Worm (Caenorhabditis elegans) whole organism, L2 larva: Measurements from ENCODE around the gene E02C12.11.

ENCODE experiments used
- C34F6.9 ChIP-seq: fragments of 150-350 bp; optimal IDR thresholded peaks from 2 replicates; lab custom pipeline; 2014; ENCODE audit warnings: missing biosample characterization, missing genetic modification characterization
- R02D3.7 ChIP-seq: fragments of 150-350 bp; optimal IDR thresholded peaks from 2 replicates; lab custom pipeline; 2014; ENCODE audit warnings: missing biosample characterization, missing genetic modification characterization
- Y55F3AM.14 ChIP-seq: fragments of 200-800 bp; sonication (Bioruptor generic); optimal IDR thresholded peaks from 2 replicates; lab custom pipeline; 2018; ENCODE audit warnings: mild to moderate bottlenecking, missing genetic modification characterization, missing compliant biosample characterization
- aly-2 ChIP-seq: fragments of 150-350 bp; optimal IDR thresholded peaks from 2 replicates; lab custom pipeline; 2014; ENCODE audit warnings: missing biosample characterization, missing genetic modification characterization
- ama-1 ChIP-seq: fragments of 150-350 bp; optimal IDR thresholded peaks from 2 replicates; lab custom pipeline; 2018; ENCODE audit warnings: inconsistent platforms
- ceh-16 ChIP-seq: fragments of 150-350 bp; optimal IDR thresholded peaks from 2 replicates; lab custom pipeline; 2014; ENCODE audit warnings: missing biosample characterization, missing genetic modification characterization
- ceh-82 ChIP-seq: fragments of 150-350 bp; optimal IDR thresholded peaks from 2 replicates; lab custom pipeline; 2014; ENCODE audit warnings: missing biosample characterization, missing genetic modification characterization
- crh-2 ChIP-seq: sonication (generic microtip); optimal IDR thresholded peaks from 2 replicates; lab custom pipeline; 2017; ENCODE audit warnings: missing biosample characterization, missing genetic modification characterization
- dmd-4 ChIP-seq: sonication (generic microtip); optimal IDR thresholded peaks from 2 replicates; lab custom pipeline; 2017; ENCODE audit warnings: missing biosample characterization, missing genetic modification characterization
- egl-27 ChIP-seq: sonication (generic microtip); optimal IDR thresholded peaks from 3 replicates; lab custom pipeline; 2017; ENCODE audit warnings: missing biosample characterization, missing genetic modification reagents, missing genetic modification characterization
- elt-3 ChIP-seq: sonication (generic microtip); optimal IDR thresholded peaks from 2 replicates; lab custom pipeline; 2017; ENCODE audit warnings: missing biosample characterization, missing genetic modification characterization
- fos-1 ChIP-seq: fragments of 150-350 bp; optimal IDR thresholded peaks from 2 replicates; lab custom pipeline; 2014; ENCODE audit warnings: missing biosample characterization, missing genetic modification characterization
- gmeb-1 ChIP-seq: fragments of 150-350 bp; optimal IDR thresholded peaks from 2 replicates; lab custom pipeline; 2014; ENCODE audit warnings: missing biosample characterization, missing genetic modification characterization
- lin-11 ChIP-seq: fragments of 150-350 bp; sonication (generic microtip); optimal IDR thresholded peaks from 2 replicates; lab custom pipeline; 2014; ENCODE audit warnings: missing biosample characterization, missing genetic modification characterization, inconsistent platforms, mixed read lengths
- lsy-2 ChIP-seq, 2 experiments: fragments of 150-350 bp in 1 of 2; sonication (generic microtip) in 1 of 2; optimal IDR thresholded peaks; 2 replicates each; lab custom pipeline; 2014 to 2017; ENCODE audit warnings: missing biosample characterization in 2 of 2, missing genetic modification characterization in 2 of 2
- mab-5 ChIP-seq: fragments of 150-350 bp; optimal IDR thresholded peaks from 2 replicates; lab custom pipeline; 2014; ENCODE audit warnings: missing biosample characterization, missing genetic modification characterization
- mbf-1 ChIP-seq: sonication (generic microtip); optimal IDR thresholded peaks from 2 replicates; lab custom pipeline; 2017; ENCODE audit warnings: missing biosample characterization, missing genetic modification characterization
- nhr-10 ChIP-seq: sonication (generic microtip); optimal IDR thresholded peaks from 2 replicates; lab custom pipeline; 2017; ENCODE audit warnings: missing biosample characterization, missing genetic modification characterization
- nhr-11 ChIP-seq: fragments of 150-350 bp; optimal IDR thresholded peaks from 2 replicates; lab custom pipeline; 2014; ENCODE audit warnings: missing biosample characterization, missing genetic modification characterization
- nhr-12 ChIP-seq: fragments of 150-350 bp; optimal IDR thresholded peaks from 2 replicates; lab custom pipeline; 2014; ENCODE audit warnings: missing biosample characterization, missing genetic modification characterization
- nhr-129 ChIP-seq: fragments of 150-350 bp; optimal IDR thresholded peaks from 2 replicates; lab custom pipeline; 2014; ENCODE audit warnings: missing biosample characterization, missing genetic modification characterization
- nhr-21 ChIP-seq: fragments of 150-350 bp; optimal IDR thresholded peaks from 2 replicates; lab custom pipeline; 2014; ENCODE audit warnings: missing biosample characterization, missing genetic modification characterization
- nhr-23 ChIP-seq: fragments of 150-350 bp; optimal IDR thresholded peaks from 2 replicates; lab custom pipeline; 2014; ENCODE audit warnings: missing biosample characterization, missing genetic modification reagents, missing genetic modification characterization
- nhr-25 ChIP-seq: fragments of 150-350 bp; sonication (generic microtip); optimal IDR thresholded peaks from 3 replicates; lab custom pipeline; 2014; ENCODE audit warnings: missing biosample characterization, missing genetic modification characterization
- nhr-6 ChIP-seq: fragments of 150-350 bp; optimal IDR thresholded peaks from 2 replicates; lab custom pipeline; 2014; ENCODE audit warnings: missing biosample characterization, missing genetic modification characterization
- nhr-77 ChIP-seq: fragments of 150-350 bp; optimal IDR thresholded peaks from 2 replicates; lab custom pipeline; 2014; ENCODE audit warnings: missing biosample characterization, missing genetic modification characterization
- sma-3 ChIP-seq: sonication (generic microtip); optimal IDR thresholded peaks from 2 replicates; lab custom pipeline; 2016; ENCODE audit warnings: missing genetic modification reagents, missing genetic modification characterization, missing compliant biosample characterization
- sma-9 ChIP-seq, 2 experiments: fragments of 150-350 bp in 1 of 2; sonication (generic microtip) in 1 of 2; optimal IDR thresholded peaks; 2 replicates each; lab custom pipeline; 2014 to 2016; ENCODE audit warnings: missing genetic modification characterization in 2 of 2, mild to moderate bottlenecking in 1 of 2, missing biosample characterization in 1 of 2, missing compliant biosample characterization in 1 of 2, missing genetic modification reagents in 1 of 2, moderate library complexity in 1 of 2
- snpc-4 ChIP-seq: fragments of 150-350 bp; optimal IDR thresholded peaks from 2 replicates; lab custom pipeline; 2014; ENCODE audit warnings: missing biosample characterization, missing genetic modification characterization
- unc-55 ChIP-seq: fragments of 150-350 bp; sonication (generic microtip); optimal IDR thresholded peaks from 3 replicates; lab custom pipeline; 2014; ENCODE audit warnings: missing biosample characterization, missing genetic modification reagents, missing genetic modification characterization
- zag-1 ChIP-seq: fragments of 150-350 bp; optimal IDR thresholded peaks from 2 replicates; lab custom pipeline; 2014; ENCODE audit warnings: missing biosample characterization, missing genetic modification characterization
- ztf-1 ChIP-seq: fragments of 200-800 bp; sonication (Bioruptor generic); conservative IDR thresholded peaks from 2 replicates; pipeline ENCODE4 v1.3.6; 2022; ENCODE audit warnings: missing genetic modification characterization, missing compliant biosample characterization
- ztf-11 ChIP-seq: sonication (generic microtip); optimal IDR thresholded peaks from 2 replicates; lab custom pipeline; 2017; ENCODE audit warnings: missing biosample characterization, missing genetic modification characterization
- ztf-4 ChIP-seq: fragments of 150-350 bp; optimal IDR thresholded peaks from 2 replicates; lab custom pipeline; 2014; ENCODE audit warnings: missing biosample characterization, missing genetic modification characterization

Gene E02C12.11

DNA sequence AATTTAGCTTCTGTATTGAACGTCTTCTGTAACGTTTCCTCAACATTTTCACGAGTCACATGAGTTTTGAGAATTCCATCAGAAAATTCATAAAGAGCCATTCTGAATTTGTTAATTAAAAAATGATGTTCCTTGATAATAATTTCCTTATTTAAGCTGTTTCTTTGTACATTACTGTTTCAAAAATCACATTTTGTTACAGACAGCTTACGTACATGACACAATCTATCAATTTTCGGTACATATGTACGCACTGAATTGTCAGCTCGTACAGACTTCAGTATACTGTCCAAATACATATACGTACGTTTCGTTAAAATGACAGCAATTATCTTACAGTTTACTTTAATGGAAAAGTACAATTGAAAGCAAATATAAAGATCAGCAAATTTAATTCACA is 3.3 kb downstream of the E02C12.11 start, which contains the start of gene E02C12.19:
E02C12.19 (minus strand) TSS at position 101 of the 400 bp plus-strand sequence.
- no peak for TF ChIP-seq unc-55 (GFP tag; lab: Kevin White, UChicago)
- TF ChIP-seq nhr-129 (tag; lab: Kevin White, UChicago), result no peak
- no peak for TF ChIP-seq ztf-4 (tag; lab: Kevin White, UChicago)
- TF ChIP-seq nhr-77 (tag; lab: Kevin White, UChicago), result no peak
- no peak for TF ChIP-seq Y55F3AM.14
- no peak for TF ChIP-seq mbf-1 (tag; lab: Kevin White, UChicago)
- no peak for TF ChIP-seq aly-2
- TF ChIP-seq lin-11 (tag; lab: Kevin White, UChicago), result no peak
- no peak for TF ChIP-seq ceh-16 (tag; lab: Kevin White, UChicago)

DNA sequence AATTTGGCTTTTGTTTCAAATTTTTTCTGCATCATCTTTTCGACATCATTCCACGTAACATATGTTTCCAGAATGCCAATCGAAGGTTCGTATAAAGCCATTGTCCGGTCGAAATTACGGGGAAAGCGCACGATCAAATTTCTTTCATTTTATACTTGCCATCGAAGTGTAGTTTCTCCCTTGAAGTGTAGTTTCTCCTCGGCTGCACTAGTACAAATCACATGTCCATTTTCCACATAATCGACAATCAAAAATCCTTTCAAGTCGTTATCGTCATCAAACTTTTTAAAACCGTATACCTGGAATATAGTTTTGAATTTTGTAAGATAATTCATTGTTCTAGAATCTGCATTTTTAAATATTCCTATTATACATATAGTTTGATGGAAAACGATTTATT is 4.3 kb downstream of the E02C12.11 start, which contains the start of gene E02C12.9:
E02C12.9 (minus strand) TSS at position 101 of the 400 bp plus-strand sequence.
- no peak for TF ChIP-seq ztf-11
- no peak for TF ChIP-seq nhr-77 (tag; lab: Kevin White, UChicago)
- no peak for TF ChIP-seq ztf-4 (tag; lab: Kevin White, UChicago)
- TF ChIP-seq nhr-12 (tag; lab: Kevin White, UChicago), result no peak
- no peak for TF ChIP-seq R02D3.7
- no peak for TF ChIP-seq ztf-1
- TF ChIP-seq nhr-21 (tag; lab: Kevin White, UChicago), result no peak
- TF ChIP-seq nhr-6, result no peak
- TF ChIP-seq lsy-2 (tag; optimal IDR thresholded peaks at IDR 0.05; lab: Kevin White, UChicago), result no peak
- TF ChIP-seq dmd-4 (tag; lab: Kevin White, UChicago), result no peak

DNA sequence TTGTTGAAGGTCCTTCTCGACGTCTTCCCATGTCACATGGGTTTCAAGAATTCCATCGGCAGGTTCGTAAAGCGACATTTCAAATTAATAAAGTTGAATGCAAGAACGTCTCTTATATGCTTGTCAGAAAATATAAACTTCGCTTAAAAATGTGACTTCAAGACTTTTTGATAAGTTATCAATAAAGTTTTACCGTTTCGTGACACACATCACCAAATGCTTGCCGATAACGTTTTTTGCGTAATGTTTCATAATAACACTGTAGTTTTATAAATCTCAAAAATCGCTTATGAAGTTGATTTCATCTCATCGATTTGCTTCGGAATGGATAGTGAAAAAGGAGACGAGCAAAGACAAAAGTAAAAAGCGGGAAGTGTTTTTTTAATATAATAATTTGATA is 6.2 kb downstream of the E02C12.11 start, which contains the start of gene E02C12.8:
E02C12.8 (minus strand) TSS at position 141 of the 400 bp plus-strand sequence.
- TF ChIP-seq nhr-129 (tag; lab: Kevin White, UChicago), result peak; percentile 24
- TF ChIP-seq crh-2, result peak; percentile 24
- no peak for TF ChIP-seq nhr-10 (tag; lab: Kevin White, UChicago)
- peak; percentile 93 for TF ChIP-seq fos-1 (tag; lab: Kevin White, UChicago)
- TF ChIP-seq nhr-11 (tag; lab: Kevin White, UChicago), result no peak
- TF ChIP-seq Y55F3AM.14, result no peak
- TF ChIP-seq sma-9 (GFP tag; optimal IDR thresholded peaks at IDR 0.05; lab: Kevin White, UChicago), result peak; percentile 16
- no peak for TF ChIP-seq sma-9 (tag; optimal IDR thresholded peaks at IDR 0.05; lab: Kevin White, UChicago)
- TF ChIP-seq nhr-77 (tag; lab: Kevin White, UChicago), result no peak

DNA sequence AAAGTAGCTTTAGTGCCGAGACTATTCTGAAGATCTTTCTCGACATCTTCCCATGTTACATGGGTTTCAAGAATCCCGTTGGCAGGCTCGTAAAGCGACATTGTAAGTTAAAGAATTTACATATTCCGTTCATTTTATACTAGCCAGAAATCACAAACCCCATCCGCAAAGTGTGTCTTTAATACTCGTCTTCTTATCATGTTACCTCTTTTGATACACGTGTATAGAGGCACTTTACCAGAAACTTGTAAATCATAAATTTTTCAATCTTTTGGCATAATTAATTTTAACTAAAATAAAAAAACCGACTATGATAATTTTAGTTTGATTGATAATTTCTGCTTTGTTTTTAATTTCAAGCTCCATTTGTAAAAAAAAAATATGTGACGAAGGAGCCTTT is 8.7 kb downstream of the E02C12.11 start, which contains the start of gene E02C12.6:
E02C12.6 (minus strand) TSS at position 101 of the 400 bp plus-strand sequence.
- TF ChIP-seq nhr-23 (no peak), snpc-4 (no peak), mbf-1 (tag; lab: Kevin White, UChicago) (no peak), ama-1 (no peak), egl-27 (tag; lab: Kevin White, UChicago) (no peak), dmd-4 (tag; lab: Kevin White, UChicago) (no peak), C34F6.9 (tag; lab: Kevin White, UChicago) (no peak), zag-1 (tag; lab: Kevin White, UChicago) (no peak), nhr-12 (tag; lab: Kevin White, UChicago) (no peak), ceh-82 (tag; lab: Kevin White, UChicago) (no peak)

DNA sequence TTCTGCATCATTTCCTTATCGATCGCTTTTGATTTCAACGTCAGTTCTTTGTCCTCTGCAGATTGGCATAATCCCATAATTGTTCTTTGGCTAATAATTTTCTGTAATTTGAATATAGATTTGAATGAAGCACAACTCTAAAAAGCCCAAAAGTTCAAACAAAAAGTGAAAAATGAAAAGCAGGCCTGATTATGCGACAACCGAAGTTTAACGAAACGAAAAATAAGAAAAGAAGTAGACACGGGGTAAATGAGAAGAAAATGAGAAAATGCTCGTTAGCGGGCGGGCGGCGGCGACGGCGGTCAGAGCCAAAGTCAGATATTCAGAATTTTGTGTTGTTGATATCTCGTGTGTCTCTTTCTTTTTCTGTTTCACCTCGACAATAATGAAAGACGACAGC is 20.0 kb downstream of the E02C12.11 start, which contains the start of gene gpa-3:
gpa-3 (minus strand) TSS at position 101 of the 400 bp plus-strand sequence.
- TF ChIP-seq sma-3 (GFP tag; lab: Kevin White, UChicago) (no peak), nhr-25 (tag; lab: Kevin White, UChicago) (no peak), nhr-23 (no peak), elt-3 (tag; lab: Kevin White, UChicago) (no peak), ztf-1 (no peak), gmeb-1 (tag; lab: Kevin White, UChicago) (no peak)

DNA sequence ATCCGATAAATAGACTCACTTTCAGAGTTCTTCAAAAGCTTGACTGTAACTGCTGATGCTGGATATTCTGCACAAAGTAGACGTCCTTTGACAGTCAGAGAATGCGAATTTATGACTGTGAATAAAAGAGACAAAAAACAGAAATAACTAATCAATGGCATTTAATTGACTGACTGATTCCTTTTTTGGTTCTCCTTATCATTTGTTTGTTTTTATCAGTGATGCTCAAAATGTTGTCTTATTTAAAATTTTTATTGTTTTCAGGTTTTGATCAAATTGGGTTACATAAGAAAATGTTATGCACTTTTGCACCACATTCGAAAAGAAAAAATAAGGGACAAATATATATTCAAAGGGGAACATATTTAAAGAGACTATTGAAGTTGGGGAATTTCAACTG is 23.4 kb downstream of the E02C12.11 start, which contains the start of gene ttr-49:
ttr-49 (minus strand) TSS at position 171 of the 400 bp plus-strand sequence.
- TF ChIP-seq fos-1 (tag; lab: Kevin White, UChicago) (peak; percentile 59), R02D3.7 (no peak), ceh-82 (tag; lab: Kevin White, UChicago) (no peak), mab-5 (tag; lab: Kevin White, UChicago) (no peak), mbf-1 (tag; lab: Kevin White, UChicago) (no peak)
